Worm (Caenorhabditis elegans) whole organism, L3 larva: Measurements from ENCODE around the gene F43G6.4.
A peak's percentile ranks its signal among the peaks of the same experiment; 100 is the strongest.

Experiments
- R02D3.7 ChIP-seq: fragments of 150-350 bp; optimal IDR thresholded peaks from 2 replicates; lab custom pipeline; 2014; ENCODE audit warnings: missing biosample characterization, missing genetic modification characterization
- ZK546.5 ChIP-seq: sonication (generic microtip); optimal IDR thresholded peaks from 2 replicates; lab custom pipeline; 2017; ENCODE audit warnings: missing biosample characterization, missing genetic modification characterization
- ama-1 ChIP-seq: fragments of 150-350 bp; optimal IDR thresholded peaks from 2 replicates; lab custom pipeline; 2018
- ceh-16 ChIP-seq: sonication (generic microtip); optimal IDR thresholded peaks from 2 replicates; lab custom pipeline; 2017; ENCODE audit warnings: missing biosample characterization, missing genetic modification characterization
- ceh-28 ChIP-seq: fragments of 150-350 bp; optimal IDR thresholded peaks from 2 replicates; lab custom pipeline; 2014; ENCODE audit warnings: missing biosample characterization, missing genetic modification reagents, missing genetic modification characterization
- ceh-82 ChIP-seq: fragments of 150-350 bp; optimal IDR thresholded peaks from 2 replicates; lab custom pipeline; 2014; ENCODE audit warnings: missing biosample characterization, missing genetic modification characterization
- ceh-9 ChIP-seq: sonication (generic microtip); optimal IDR thresholded peaks from 2 replicates; lab custom pipeline; 2018; ENCODE audit warnings: missing biosample characterization, missing genetic modification characterization
- egl-5 ChIP-seq: fragments of 150-350 bp; optimal IDR thresholded peaks from 2 replicates; lab custom pipeline; 2017; ENCODE audit warnings: missing biosample characterization, missing genetic modification reagents, missing genetic modification characterization, inconsistent platforms
- elt-1 ChIP-seq: fragments of 150-350 bp; optimal IDR thresholded peaks from 2 replicates; lab custom pipeline; 2014; ENCODE audit warnings: missing biosample characterization, missing genetic modification characterization
- elt-2 ChIP-seq: sonication (generic microtip); optimal IDR thresholded peaks from 2 replicates; lab custom pipeline; 2016; ENCODE audit warnings: missing genetic modification reagents, mild to moderate bottlenecking, missing genetic modification characterization, missing compliant biosample characterization
- elt-3 ChIP-seq, 3 experiments: fragments of 150-350 bp in 1 of 3; sonication (generic microtip) in 2 of 3; optimal IDR thresholded peaks; 2 replicates in 2 of 3; 4 replicates in 1 of 3; lab custom pipeline; 2014 to 2017; ENCODE audit warnings: missing biosample characterization in 3 of 3, missing genetic modification characterization in 3 of 3
- eor-1 ChIP-seq, 2 experiments: fragments of 150-350 bp; optimal IDR thresholded peaks; 2 replicates each; lab custom pipeline; 2014 to 2018; ENCODE audit warnings: missing biosample characterization in 2 of 2, missing genetic modification characterization in 2 of 2
- fkh-10 ChIP-seq: sonication (generic microtip); optimal IDR thresholded peaks from 2 replicates; lab custom pipeline; 2017; ENCODE audit warnings: missing biosample characterization, missing genetic modification reagents, missing genetic modification characterization
- fkh-2 ChIP-seq: fragments of 150-350 bp; optimal IDR thresholded peaks from 2 replicates; lab custom pipeline; 2014; ENCODE audit warnings: missing biosample characterization, missing genetic modification reagents, missing genetic modification characterization
- fos-1 ChIP-seq: fragments of 150-350 bp; optimal IDR thresholded peaks from 2 replicates; lab custom pipeline; 2014; ENCODE audit warnings: missing biosample characterization, missing genetic modification characterization
- hmg-11 ChIP-seq: sonication (generic microtip); optimal IDR thresholded peaks from 2 replicates; lab custom pipeline; 2016; ENCODE audit warnings: missing genetic modification characterization, missing compliant biosample characterization
- jun-1 ChIP-seq: fragments of 150-350 bp; optimal IDR thresholded peaks from 2 replicates; lab custom pipeline; 2014; ENCODE audit warnings: missing biosample characterization, missing genetic modification reagents, missing genetic modification characterization
- lin-15B ChIP-seq: fragments of 150-350 bp; optimal IDR thresholded peaks from 2 replicates; lab custom pipeline; 2014; ENCODE audit warnings: missing biosample characterization, missing genetic modification characterization
- lin-39 ChIP-seq: fragments of 150-350 bp; optimal IDR thresholded peaks from 2 replicates; lab custom pipeline; 2018; ENCODE audit warnings: missing biosample characterization, missing genetic modification reagents, missing genetic modification characterization
- mdl-1 ChIP-seq: fragments of 150-350 bp; optimal IDR thresholded peaks from 2 replicates; lab custom pipeline; 2014; ENCODE audit warnings: missing biosample characterization, missing genetic modification characterization
- mml-1 ChIP-seq: fragments of 150-350 bp; sonication (generic microtip); optimal IDR thresholded peaks from 3 replicates; lab custom pipeline; 2014; ENCODE audit warnings: missing biosample characterization, missing genetic modification characterization
- nfya-1 ChIP-seq: sonication (generic microtip); optimal IDR thresholded peaks from 2 replicates; lab custom pipeline; 2017; ENCODE audit warnings: missing genetic modification characterization, mild to moderate bottlenecking, missing compliant biosample characterization, antibody characterized with exemption, moderate library complexity; ENCODE audit not compliant: insufficient read depth
- nhr-11 ChIP-seq: fragments of 150-350 bp; optimal IDR thresholded peaks from 2 replicates; lab custom pipeline; 2014; ENCODE audit warnings: missing biosample characterization, missing genetic modification characterization
- nhr-12 ChIP-seq: fragments of 150-350 bp; optimal IDR thresholded peaks from 2 replicates; lab custom pipeline; 2014; ENCODE audit warnings: missing biosample characterization, missing genetic modification characterization
- nhr-23 ChIP-seq: fragments of 150-350 bp; optimal IDR thresholded peaks from 2 replicates; lab custom pipeline; 2014; ENCODE audit warnings: missing biosample characterization, missing genetic modification reagents, missing genetic modification characterization
- nhr-25 ChIP-seq: sonication (generic microtip); optimal IDR thresholded peaks from 2 replicates; lab custom pipeline; 2017; ENCODE audit warnings: missing biosample characterization, missing genetic modification characterization
- nhr-28 ChIP-seq: fragments of 150-350 bp; optimal IDR thresholded peaks from 2 replicates; lab custom pipeline; 2014; ENCODE audit warnings: missing biosample characterization, missing genetic modification characterization
- nhr-43 ChIP-seq: sonication (generic microtip); optimal IDR thresholded peaks from 2 replicates; lab custom pipeline; 2016; ENCODE audit warnings: mild to moderate bottlenecking, missing genetic modification characterization, missing compliant biosample characterization; ENCODE audit not compliant: poor library complexity, severe bottlenecking
- nhr-67 ChIP-seq: fragments of 150-350 bp; optimal IDR thresholded peaks from 2 replicates; lab custom pipeline; 2014; ENCODE audit warnings: missing biosample characterization, missing genetic modification characterization
- nhr-76 ChIP-seq: fragments of 150-350 bp; sonication (generic microtip); optimal IDR thresholded peaks from 5 replicates; lab custom pipeline; 2014; ENCODE audit warnings: missing biosample characterization, missing genetic modification characterization
- nhr-77 ChIP-seq: fragments of 150-350 bp; optimal IDR thresholded peaks from 2 replicates; lab custom pipeline; 2014; ENCODE audit warnings: missing biosample characterization, missing genetic modification characterization
- pha-4 ChIP-seq: fragments of 150-350 bp; optimal IDR thresholded peaks from 2 replicates; lab custom pipeline; 2014; ENCODE audit warnings: missing biosample characterization, missing genetic modification reagents, missing genetic modification characterization
- pqm-1 ChIP-seq: fragments of 150-350 bp; optimal IDR thresholded peaks from 2 replicates; lab custom pipeline; 2017; ENCODE audit warnings: missing biosample characterization, missing genetic modification characterization, inconsistent platforms
- sea-2 ChIP-seq: fragments of 150-350 bp; sonication (generic microtip); optimal IDR thresholded peaks from 4 replicates; lab custom pipeline; 2014; ENCODE audit warnings: missing biosample characterization, missing genetic modification reagents, missing genetic modification characterization
- skn-1 ChIP-seq: fragments of 150-350 bp; optimal IDR thresholded peaks from 2 replicates; lab custom pipeline; 2014; ENCODE audit warnings: missing biosample characterization, missing genetic modification characterization
- snpc-4 ChIP-seq: fragments of 150-350 bp; optimal IDR thresholded peaks from 2 replicates; lab custom pipeline; 2014; ENCODE audit warnings: missing biosample characterization, missing genetic modification characterization
- tbx-2 ChIP-seq: sonication (generic microtip); optimal IDR thresholded peaks from 2 replicates; lab custom pipeline; 2016; ENCODE audit warnings: mild to moderate bottlenecking, missing genetic modification characterization, missing compliant biosample characterization
- unc-39 ChIP-seq: sonication (generic microtip); optimal IDR thresholded peaks from 4 replicates; lab custom pipeline; 2017; ENCODE audit warnings: missing biosample characterization, missing genetic modification characterization
- unc-62 ChIP-seq: fragments of 150-350 bp; sonication (generic microtip); optimal IDR thresholded peaks from 4 replicates; lab custom pipeline; 2014; ENCODE audit warnings: missing biosample characterization, missing genetic modification reagents, missing genetic modification characterization
- zag-1 ChIP-seq: fragments of 150-350 bp; optimal IDR thresholded peaks from 2 replicates; lab custom pipeline; 2014; ENCODE audit warnings: missing biosample characterization, missing genetic modification characterization
- ztf-11 ChIP-seq: fragments of 150-350 bp; optimal IDR thresholded peaks from 2 replicates; lab custom pipeline; 2014; ENCODE audit warnings: missing biosample characterization, missing genetic modification characterization
- ztf-4 ChIP-seq: fragments of 150-350 bp; optimal IDR thresholded peaks from 2 replicates; lab custom pipeline; 2014; ENCODE audit warnings: missing biosample characterization, missing genetic modification characterization

F43G6.4 gene

DNA sequence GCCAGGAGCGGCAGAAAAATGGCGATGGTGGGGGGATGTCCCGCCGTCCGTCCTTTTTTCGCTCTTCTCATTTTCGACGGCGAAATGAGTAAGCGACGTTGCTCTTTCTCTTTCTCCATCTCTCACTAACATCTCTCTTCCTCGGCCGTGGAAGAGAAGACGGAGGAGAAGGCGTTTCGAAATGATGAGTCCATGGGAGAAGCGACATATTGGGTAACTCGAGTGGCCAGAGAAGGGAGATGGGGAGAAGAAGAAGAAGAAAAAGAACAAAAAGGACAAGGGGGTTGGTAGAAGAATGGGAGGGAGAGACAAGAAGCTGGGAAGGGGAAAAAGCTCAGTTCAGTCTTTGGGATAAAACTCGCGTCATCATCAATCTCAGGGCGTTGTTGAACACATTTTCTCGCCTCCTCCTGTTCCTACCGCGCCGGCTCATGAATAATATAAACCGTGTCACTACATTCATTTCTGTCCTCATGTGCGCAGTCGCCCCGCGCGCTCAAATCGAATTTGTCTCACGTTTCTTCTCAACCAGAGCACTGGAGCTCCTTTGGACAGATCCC is 38.9 kb upstream of the F43G6.4 start:
- TF ChIP-seq unc-62 (GFP tag; lab: Kevin White, UChicago) (peak; percentile 33), lin-39 (tag; lab: Kevin White, UChicago) (peak; percentile 52), ceh-9 (tag; lab: Kevin White, UChicago) (no peak), nhr-25 (tag; lab: Kevin White, UChicago) (no peak), skn-1 (no peak), hmg-11 (tag; lab: Kevin White, UChicago) (peak; percentile 68), egl-5 (tag; lab: Kevin White, UChicago) (no peak), ztf-11 (tag; lab: Kevin White, UChicago) (no peak), ztf-4 (tag; lab: Kevin White, UChicago) (no peak), pqm-1 (tag; lab: Kevin White, UChicago) (no peak), nhr-67 (no peak), fkh-10 (GFP tag; lab: Kevin White, UChicago) (no peak), nhr-76 (tag; lab: Kevin White, UChicago) (no peak), fos-1 (tag; lab: Kevin White, UChicago) (no peak), nhr-28 (tag; lab: Kevin White, UChicago) (no peak), elt-2 (no peak), sea-2 (GFP tag; lab: Kevin White, UChicago) (peak; percentile 56), ceh-28 (tag; lab: Kevin White, UChicago) (no peak), nfya-1 (peak; percentile 72), eor-1 (tag; optimal IDR thresholded peaks at IDR 0.05; lab: Kevin White, UChicago) (no peak), nhr-12 (tag; lab: Kevin White, UChicago) (no peak), mml-1 (tag; lab: Kevin White, UChicago) (no peak), lin-15B (peak; percentile 29), jun-1 (tag; lab: Kevin White, UChicago) (no peak)

ce11 chrII:11753186-11753585 is 37.4 kb upstream of the F43G6.4 start:
- TF ChIP-seq snpc-4 (tag; lab: Kevin White, UChicago) (peak; percentile 58), skn-1 (no peak)

DNA sequence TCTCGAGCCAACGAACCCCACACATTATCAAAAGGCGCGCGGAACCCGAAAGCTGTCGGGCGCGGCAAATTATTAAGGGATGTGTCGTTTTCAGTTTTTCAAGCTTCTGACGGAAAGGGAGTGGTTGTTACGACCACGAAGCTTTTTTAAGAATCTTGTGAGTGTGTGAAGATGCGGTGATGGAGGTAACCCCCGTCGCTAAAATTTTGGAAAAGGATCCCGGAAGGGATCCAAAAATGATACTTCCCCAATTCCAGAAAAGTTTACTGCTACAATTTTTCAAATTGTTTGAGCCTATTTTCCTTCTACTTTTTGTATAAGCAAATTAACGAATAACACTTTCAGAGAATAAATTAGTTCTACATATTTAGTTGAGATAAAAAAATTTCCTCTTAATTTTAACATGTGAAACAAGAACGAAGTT is 33.9 kb upstream of the F43G6.4 start:
- TF ChIP-seq snpc-4 (tag; lab: Kevin White, UChicago) (peak; percentile 77), skn-1 (no peak), pha-4 (peak; percentile 94), lin-15B (no peak), unc-39 (tag; lab: Kevin White, UChicago) (no peak), nhr-28 (tag; lab: Kevin White, UChicago) (no peak), jun-1 (tag; lab: Kevin White, UChicago) (no peak), zag-1 (no peak), mdl-1 (tag; lab: Kevin White, UChicago) (no peak), fkh-10 (GFP tag; lab: Kevin White, UChicago) (no peak), ceh-82 (no peak), nfya-1 (peak; percentile 83), elt-1 (tag; lab: Kevin White, UChicago) (no peak), elt-3 (tag; optimal IDR thresholded peaks at IDR 0.05; lab: Kevin White, UChicago) (no peak), pqm-1 (tag; lab: Kevin White, UChicago) (no peak), nhr-25 (tag; lab: Kevin White, UChicago) (peak; percentile 80), fkh-2 (tag; lab: Kevin White, UChicago) (no peak), nhr-43 (tag; lab: Kevin White, UChicago) (no peak), ama-1 (lab: Kevin White, UChicago) (peak; percentile 100), tbx-2 (tag; lab: Kevin White, UChicago) (peak; percentile 54), ceh-9 (tag; lab: Kevin White, UChicago) (no peak), lin-39 (tag; lab: Kevin White, UChicago) (peak; percentile 68), R02D3.7 (no peak), ZK546.5 (tag; lab: Kevin White, UChicago) (no peak), mml-1 (tag; lab: Kevin White, UChicago) (no peak), ceh-16 (tag; lab: Kevin White, UChicago) (peak; percentile 67), nhr-67 (no peak), nhr-76 (tag; lab: Kevin White, UChicago) (no peak), nhr-23 (tag; lab: Kevin White, UChicago) (no peak), fos-1 (tag; lab: Kevin White, UChicago) (peak; percentile 65), ztf-4 (tag; lab: Kevin White, UChicago) (peak; percentile 83), elt-2 (peak; percentile 29), nhr-77 (tag; lab: Kevin White, UChicago) (no peak), eor-1 (tag; optimal IDR thresholded peaks at IDR 0.05; lab: Kevin White, UChicago) (peak in 1 of 2 experiments; percentile 11), ceh-28 (tag; lab: Kevin White, UChicago) (no peak), nhr-11 (tag; lab: Kevin White, UChicago) (no peak)
- TF ChIP-seq, all 47 proteins: peak for 12
